Fruit fly (Drosophila melanogaster) whole organism, prepupa: ENCODE results near the gene CG14074.

ENCODE experiments used
- Blimp-1 ChIP-seq: fragments of 200-800 bp; sonication (Bioruptor generic); optimal IDR thresholded peaks from 3 replicates; lab custom pipeline; 2017; ENCODE audit warnings: missing biosample characterization, missing genetic modification characterization, mild to moderate bottlenecking, moderate library complexity, missing genetic modification reagents
- CG10631 ChIP-seq: fragments of 200-800 bp; sonication (Bioruptor generic); optimal IDR thresholded peaks from 2 replicates; lab custom pipeline; 2016; ENCODE audit warnings: missing biosample characterization, missing genetic modification characterization
- CG11902 ChIP-seq: fragments of 200-800 bp; sonication (Bioruptor generic); optimal IDR thresholded peaks from 3 replicates; lab custom pipeline; 2016; ENCODE audit warnings: missing biosample characterization, missing genetic modification characterization
- CG15336 ChIP-seq: fragments of 200-800 bp; sonication (Bioruptor generic); IDR thresholded peaks from 2 replicates; pipeline ENCODE4 v1.3.6; 2022; ENCODE audit warnings: missing biosample characterization, missing genetic modification characterization
- CG16779 ChIP-seq: fragments of 200-800 bp; sonication (Bioruptor generic); optimal IDR thresholded peaks from 3 replicates; lab custom pipeline; 2017; ENCODE audit warnings: missing biosample characterization, mild to moderate bottlenecking, missing genetic modification characterization
- CG32006 ChIP-seq: fragments of 200-800 bp; sonication (Bioruptor generic); optimal IDR thresholded peaks from 3 replicates; lab custom pipeline; 2017; ENCODE audit warnings: missing biosample characterization, mild to moderate bottlenecking, missing genetic modification characterization
- CG3919 ChIP-seq: fragments of 200-800 bp; sonication (Bioruptor generic); optimal IDR thresholded peaks from 3 replicates; lab custom pipeline; 2016; ENCODE audit warnings: missing biosample characterization, missing genetic modification characterization
- CG4318 ChIP-seq: fragments of 200-800 bp; sonication (Bioruptor generic); optimal IDR thresholded peaks from 3 replicates; lab custom pipeline; 2017; ENCODE audit warnings: missing biosample characterization, mild to moderate bottlenecking, missing genetic modification characterization
- CG6163 ChIP-seq: fragments of 200-800 bp; sonication (Bioruptor generic); IDR thresholded peaks from 3 replicates; pipeline ENCODE4 v1.3.6; 2022; ENCODE audit warnings: missing biosample characterization, missing genetic modification characterization
- CG6276 ChIP-seq: fragments of 200-800 bp; sonication (Bioruptor generic); optimal IDR thresholded peaks from 2 replicates; lab custom pipeline; 2017; ENCODE audit warnings: missing biosample characterization, mild to moderate bottlenecking, missing genetic modification characterization
- CG6854 ChIP-seq: fragments of 200-800 bp; sonication (Bioruptor generic); optimal IDR thresholded peaks from 2 replicates; lab custom pipeline; 2017; ENCODE audit warnings: missing biosample characterization, mild to moderate bottlenecking, missing genetic modification characterization
- CG8119 ChIP-seq: fragments of 200-800 bp; sonication (Bioruptor generic); IDR thresholded peaks from 3 replicates; pipeline ENCODE4 v1.3.6; 2022; ENCODE audit warnings: missing biosample characterization, missing genetic modification characterization
- CG8319 ChIP-seq: fragments of 200-800 bp; sonication (Bioruptor generic); optimal IDR thresholded peaks from 3 replicates; lab custom pipeline; 2016; ENCODE audit warnings: missing biosample characterization, missing genetic modification characterization
- CG8632 ChIP-seq: fragments of 200-800 bp; sonication (Bioruptor generic); optimal IDR thresholded peaks from 3 replicates; lab custom pipeline; 2016; ENCODE audit warnings: missing biosample characterization, missing genetic modification characterization
- CG9139 ChIP-seq: fragments of 200-800 bp; sonication (Bioruptor generic); optimal IDR thresholded peaks from 3 replicates; lab custom pipeline; 2017; ENCODE audit warnings: missing biosample characterization, mild to moderate bottlenecking, missing genetic modification characterization
- Eip75B ChIP-seq: fragments of 200-800 bp; sonication (Bioruptor generic); optimal IDR thresholded peaks from 3 replicates; lab custom pipeline; 2016; ENCODE audit warnings: missing biosample characterization, missing genetic modification characterization
- Eip78C ChIP-seq: fragments of 200-800 bp; sonication (Bioruptor generic); peaks from one replicate; lab custom pipeline; 2016; ENCODE audit warnings: missing biosample characterization, missing genetic modification characterization
- Hr38 ChIP-seq: sonication (Bioruptor generic); optimal IDR thresholded peaks from 2 replicates; lab custom pipeline; 2016; ENCODE audit warnings: missing biosample characterization, missing genetic modification characterization
- Hr4 ChIP-seq: fragments of 200-800 bp; sonication (Bioruptor generic); optimal IDR thresholded peaks from 3 replicates; lab custom pipeline; 2016; ENCODE audit warnings: missing biosample characterization, missing genetic modification characterization
- Lpt ChIP-seq: fragments of 200-800 bp; sonication (Bioruptor generic); optimal IDR thresholded peaks from 3 replicates; lab custom pipeline; 2016; ENCODE audit warnings: missing biosample characterization, missing genetic modification characterization
- Met ChIP-seq: fragments of 200-800 bp; sonication (Bioruptor generic); optimal IDR thresholded peaks from 3 replicates; lab custom pipeline; 2016; ENCODE audit warnings: missing biosample characterization, missing genetic modification characterization
- OdsH ChIP-seq: fragments of 200-800 bp; sonication (Bioruptor generic); optimal IDR thresholded peaks from 3 replicates; lab custom pipeline; 2016; ENCODE audit warnings: missing biosample characterization, missing genetic modification characterization
- Sox102F ChIP-seq: fragments of 200-800 bp; sonication (Bioruptor generic); optimal IDR thresholded peaks from 2 replicates; lab custom pipeline; 2016; ENCODE audit warnings: missing biosample characterization, mild to moderate bottlenecking, missing genetic modification characterization
- Sox15 ChIP-seq: fragments of 200-800 bp; sonication (Bioruptor generic); optimal IDR thresholded peaks from 3 replicates; lab custom pipeline; 2016; ENCODE audit warnings: missing biosample characterization, missing genetic modification characterization
- achi ChIP-seq: fragments of 200-800 bp; sonication (Bioruptor generic); optimal IDR thresholded peaks from 3 replicates; lab custom pipeline; 2016; ENCODE audit warnings: missing biosample characterization, missing genetic modification characterization
- dac ChIP-seq: fragments of 200-800 bp; sonication (Bioruptor generic); optimal IDR thresholded peaks from 2 replicates; lab custom pipeline; 2017; ENCODE audit warnings: missing biosample characterization, mild to moderate bottlenecking, missing genetic modification characterization
- dsx ChIP-seq: fragments of 200-800 bp; optimal IDR thresholded peaks from 3 replicates; lab custom pipeline; 2019; ENCODE audit warnings: missing biosample characterization, mild to moderate bottlenecking, missing genetic modification characterization, moderate library complexity; ENCODE audit not compliant: poor library complexity, severe bottlenecking
- eg ChIP-seq: fragments of 200-800 bp; sonication (Bioruptor generic); IDR thresholded peaks from 3 replicates; pipeline ENCODE4 v1.3.6; 2022; ENCODE audit warnings: missing biosample characterization, missing genetic modification characterization
- esn ChIP-seq: fragments of 200-800 bp; sonication (Bioruptor generic); optimal IDR thresholded peaks from 2 replicates; lab custom pipeline; 2016; ENCODE audit warnings: missing biosample characterization, mild to moderate bottlenecking, missing genetic modification characterization, moderate library complexity
- fkh ChIP-seq: fragments of 200-800 bp; sonication (Bioruptor generic); optimal IDR thresholded peaks from 3 replicates; lab custom pipeline; 2017; ENCODE audit warnings: missing biosample characterization, mild to moderate bottlenecking, missing genetic modification characterization, moderate library complexity
- net ChIP-seq: fragments of 200-800 bp; sonication (Bioruptor generic); optimal IDR thresholded peaks from 3 replicates; lab custom pipeline; 2016; ENCODE audit warnings: missing biosample characterization, missing genetic modification characterization
- pdm3 ChIP-seq: fragments of 200-800 bp; sonication (Bioruptor generic); optimal IDR thresholded peaks from 3 replicates; lab custom pipeline; 2016; ENCODE audit warnings: missing biosample characterization, missing genetic modification characterization
- spab ChIP-seq: fragments of 200-800 bp; sonication (Bioruptor generic); optimal IDR thresholded peaks from 2 replicates; lab custom pipeline; 2017; ENCODE audit warnings: missing biosample characterization, mild to moderate bottlenecking, missing genetic modification characterization, missing genetic modification reagents
- ss ChIP-seq, 2 experiments: fragments of 200-800 bp; sonication (Bioruptor generic); optimal IDR thresholded peaks; 2 replicates in 1 of 2; 3 replicates in 1 of 2; lab custom pipeline; 2017 to 2018; ENCODE audit warnings: mild to moderate bottlenecking in 2 of 2, missing biosample characterization in 2 of 2, missing genetic modification characterization in 2 of 2, moderate library complexity in 1 of 2
- svp ChIP-seq: fragments of 200-800 bp; sonication (Bioruptor generic); peaks from one replicate; lab custom pipeline; 2016; ENCODE audit warnings: missing biosample characterization, missing genetic modification characterization
- vri ChIP-seq: fragments of 200-800 bp; sonication (Bioruptor generic); optimal IDR thresholded peaks from 3 replicates; lab custom pipeline; 2016; ENCODE audit warnings: missing biosample characterization, mild to moderate bottlenecking, missing genetic modification characterization

CG14074 gene

dm6 chr3L:18890283-18891175 lies 24.5 kb downstream of the CG14074 start, which contains the start of gene CG3961 (continued):
- TF ChIP-seq CG8319 (GFP tag; lab: Kevin White, UChicago) (peak; percentile 96), CG9139 (GFP tag; lab: Kevin White, UChicago) (peak; percentile 98), Hr4 (peak; percentile 98), CG8119 (peak; percentile 99), esn (peak; percentile 99), CG8632 (peak; percentile 99), CG32006 (GFP tag; lab: Kevin White, UChicago) (peak; percentile 100), dsx (peak; percentile 98), CG10631 (GFP tag; lab: Kevin White, UChicago) (peak; percentile 99), CG16779 (tag; lab: Kevin White, UChicago) (peak; percentile 98)

dm6 chr3L:18891986-18892385 lies 26.0 kb downstream of the CG14074 start, which contains the start of gene NijB:
Gene NijB, plus strand, starts transcription at chr3L:18892383.
- TF ChIP-seq CG8632 (no peak), esn (no peak), pdm3 (no peak), Lpt (GFP tag; lab: Kevin White, UChicago) (no peak), Blimp-1 (GFP tag; lab: Kevin White, UChicago) (no peak), ss (GFP tag; optimal IDR thresholded peaks at IDR 0.05; lab: Kevin White, UChicago) (peak in 1 of 2 experiments; percentile 0), CG4318 (GFP tag; lab: Kevin White, UChicago) (no peak), Eip75B (GFP tag; lab: Kevin White, UChicago) (peak; percentile 88), dac (GFP tag; lab: Kevin White, UChicago) (no peak), CG6854 (GFP tag; lab: Kevin White, UChicago) (no peak), vri (peak; percentile 56), net (no peak), eg (GFP tag; lab: Robert Waterston, UW) (no peak), OdsH (GFP tag; lab: Kevin White, UChicago) (peak; percentile 7), Sox102F (GFP tag; lab: Kevin White, UChicago) (no peak), CG9139 (GFP tag; lab: Kevin White, UChicago) (no peak), CG3919 (no peak), CG11902 (GFP tag; lab: Kevin White, UChicago) (no peak), Met (GFP tag; lab: Kevin White, UChicago) (no peak), CG6163 (no peak), CG15336 (no peak), CG16779 (tag; lab: Kevin White, UChicago) (no peak), svp (GFP tag; lab: Kevin White, UChicago) (peak; percentile 69)
- TF ChIP-seq, all 60 proteins: peak for 5

dm6 chr3L:18895079-18895478 lies 29.1 kb downstream of the CG14074 start:
- TF ChIP-seq CG6163 (peak; percentile 79; the same call in 1 of the 3 replicates), spab (peak; percentile 25), CG16779 (tag; lab: Kevin White, UChicago) (no peak), fkh (GFP tag; lab: Kevin White, UChicago) (peak; percentile 24), CG15336 (peak; percentile 44; the same call in 1 of the 2 replicates), Hr38 (GFP tag; lab: Kevin White, UChicago) (no peak), eg (GFP tag; lab: Robert Waterston, UW) (peak; percentile 59; the same call in 1 of the 3 replicates), Eip78C (GFP tag; lab: Kevin White, UChicago) (no peak), Sox15 (GFP tag; lab: Kevin White, UChicago) (no peak), CG6276 (GFP tag; lab: Kevin White, UChicago) (peak; percentile 67), CG8119 (peak; percentile 24; the same call in 1 of the 3 replicates), achi (GFP tag; lab: Kevin White, UChicago) (no peak), Eip75B (GFP tag; lab: Kevin White, UChicago) (no peak)
